Worm (Caenorhabditis elegans) whole organism, early embryonic: ENCODE data around the gene flwr-1.
"Not testable (repeated sequence)": the region's sequence is repeated elsewhere in the genome, so short reads cannot be mapped to it uniquely, and the experiment has no call there.

Experiments
- B0310.2 ChIP-seq: sonication (generic microtip); optimal IDR thresholded peaks from 2 replicates; lab custom pipeline; 2016; ENCODE audit warnings: mild to moderate bottlenecking, missing genetic modification characterization, missing compliant biosample characterization
- F13C5.2 ChIP-seq: sonication (generic microtip); optimal IDR thresholded peaks from 2 replicates; lab custom pipeline; 2017; ENCODE audit warnings: mild to moderate bottlenecking, missing genetic modification characterization, inconsistent platforms, missing compliant biosample characterization
- aly-1 ChIP-seq: sonication (generic microtip); optimal IDR thresholded peaks from 2 replicates; lab custom pipeline; 2016; ENCODE audit warnings: missing genetic modification characterization, missing compliant biosample characterization
- ama-1 ChIP-seq: fragments of 150-350 bp; optimal IDR thresholded peaks from 2 replicates; lab custom pipeline; 2014
- ceh-13 ChIP-seq: fragments of 200-800 bp; sonication (Bioruptor generic); optimal IDR thresholded peaks from 2 replicates; lab custom pipeline; 2018; ENCODE audit warnings: mild to moderate bottlenecking, missing genetic modification characterization, missing compliant biosample characterization
- ceh-36 ChIP-seq: sonication (generic microtip); optimal IDR thresholded peaks from 2 replicates; lab custom pipeline; 2016; ENCODE audit warnings: missing genetic modification characterization, inconsistent platforms, missing compliant biosample characterization
- ets-7 ChIP-seq: sonication (generic microtip); optimal IDR thresholded peaks from 2 replicates; lab custom pipeline; 2016; ENCODE audit warnings: missing genotype, missing genetic modification characterization, missing compliant biosample characterization
- flt-1 ChIP-seq: fragments of 200-800 bp; sonication (Bioruptor generic); IDR thresholded peaks from 2 replicates; pipeline ENCODE4 v1.3.6; 2022; ENCODE audit warnings: missing genetic modification characterization, missing compliant biosample characterization
- hmbx-1 ChIP-seq: sonication (generic microtip); optimal IDR thresholded peaks from 2 replicates; lab custom pipeline; 2016; ENCODE audit warnings: mild to moderate bottlenecking, missing genetic modification characterization, missing compliant biosample characterization
- hmg-4 ChIP-seq: fragments of 200-800 bp; sonication (Bioruptor generic); optimal IDR thresholded peaks from 2 replicates; lab custom pipeline; 2018; ENCODE audit warnings: mild to moderate bottlenecking, missing genetic modification characterization, missing compliant biosample characterization
- hnd-1 ChIP-seq: sonication (generic microtip); optimal IDR thresholded peaks from 2 replicates; lab custom pipeline; 2016; ENCODE audit warnings: missing genetic modification characterization, missing compliant biosample characterization
- pes-1 ChIP-seq: fragments of 200-800 bp; sonication (Bioruptor generic); IDR thresholded peaks from 2 replicates; pipeline ENCODE4 v1.3.6; 2022; ENCODE audit warnings: missing genetic modification reagents, missing genetic modification characterization, missing compliant biosample characterization
- scrt-1 ChIP-seq: fragments of 200-800 bp; sonication (Bioruptor generic); IDR thresholded peaks from 2 replicates; pipeline ENCODE4 v1.3.6; 2022; ENCODE audit warnings: missing genetic modification characterization, missing compliant biosample characterization
- sea-1 ChIP-seq: fragments of 200-800 bp; sonication (Bioruptor generic); conservative IDR thresholded peaks from 2 replicates; pipeline ENCODE4 v1.3.6; 2022; ENCODE audit warnings: missing genetic modification characterization, missing compliant biosample characterization
- tbx-11 ChIP-seq: fragments of 200-800 bp; sonication (Bioruptor generic); IDR thresholded peaks from 2 replicates; pipeline ENCODE4 v1.3.6; 2022; ENCODE audit warnings: missing genetic modification characterization, missing compliant biosample characterization
- tbx-37 ChIP-seq: fragments of 200-800 bp; sonication (Bioruptor generic); conservative IDR thresholded peaks from 2 replicates; pipeline ENCODE4 v1.3.6; 2022; ENCODE audit warnings: missing genetic modification reagents, missing genetic modification characterization, missing compliant biosample characterization
- tra-4 ChIP-seq: sonication (generic microtip); optimal IDR thresholded peaks from 2 replicates; lab custom pipeline; 2017; ENCODE audit warnings: missing genetic modification characterization, missing compliant biosample characterization

Gene flwr-1

ce11 chrX:14976840-14977534 is 6.9 kb upstream of the flwr-1 start:
- TF ChIP-seq scrt-1 (GFP tag; lab: Robert Waterston, UW) (no peak), ets-7 (no peak), flt-1 (GFP tag; lab: Robert Waterston, UW) (no peak), aly-1 (tag; lab: Kevin White, UChicago) (no peak), hmbx-1 (tag; lab: Kevin White, UChicago) (no peak), tbx-37 (GFP tag; lab: Robert Waterston, UW) (no peak), hmg-4 (no peak), ama-1 (lab: Kevin White, UChicago) (no peak), tra-4 (tag; lab: Kevin White, UChicago) (no peak), hnd-1 (tag; lab: Kevin White, UChicago) (no peak), sea-1 (GFP tag; lab: Robert Waterston, UW) (no peak), B0310.2 (tag; lab: Kevin White, UChicago) (no peak), pes-1 (GFP tag; lab: Robert Waterston, UW) (no peak), F13C5.2 (tag; lab: Kevin White, UChicago) (no peak)

DNA sequence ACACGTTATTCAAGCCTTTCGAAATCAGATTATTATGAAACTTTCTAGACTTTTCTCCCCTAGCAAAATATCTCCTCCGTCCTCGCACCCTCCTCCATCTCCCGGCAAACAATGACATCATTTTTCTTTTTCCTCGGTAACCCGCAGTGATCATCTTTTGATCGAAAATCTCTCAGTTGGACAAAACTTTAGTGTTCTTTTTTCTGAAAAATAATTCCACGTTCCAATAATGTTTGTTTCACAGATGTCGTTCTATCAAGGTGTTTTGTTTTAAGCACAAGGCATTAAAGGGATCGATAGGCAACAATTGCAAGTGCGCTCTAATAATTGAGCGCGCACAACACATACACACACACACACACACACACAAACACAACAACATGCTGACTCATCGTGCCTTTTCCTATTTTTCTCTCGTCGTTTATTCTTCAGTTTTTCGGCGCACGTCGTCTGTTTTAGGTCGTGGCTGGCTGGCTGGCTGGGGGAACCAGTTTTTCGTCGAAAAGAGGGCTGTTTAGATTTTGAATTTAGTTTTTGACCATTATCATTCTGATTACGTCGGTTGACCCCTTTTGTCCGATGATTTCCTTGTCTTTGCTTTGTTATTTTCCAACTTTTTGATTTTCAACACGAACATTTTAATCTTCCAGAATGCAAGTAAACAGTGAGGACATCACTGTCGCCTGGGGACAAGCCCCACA is 5.5 kb upstream of the flwr-1 start, which contains the start of gene F20D1.3:
F20D1.3 (plus strand) TSS at position 651 of the 701 bp plus-strand sequence.
- peak; percentile 2 for TF ChIP-seq F13C5.2 (tag; lab: Kevin White, UChicago)
- no peak for TF ChIP-seq hmg-4

- no peak for TF ChIP-seq sea-1 (GFP tag; lab: Robert Waterston, UW)
- TF ChIP-seq scrt-1 (GFP tag; lab: Robert Waterston, UW): no peak
- no peak for TF ChIP-seq ama-1 (lab: Kevin White, UChicago)
- no peak for TF ChIP-seq aly-1 (tag; lab: Kevin White, UChicago)
- TF ChIP-seq F13C5.2 (tag; lab: Kevin White, UChicago): no peak
- no peak for TF ChIP-seq tbx-37 (GFP tag; lab: Robert Waterston, UW)
- no peak for TF ChIP-seq ets-7
- TF ChIP-seq tbx-11: no peak
- no peak for TF ChIP-seq hnd-1 (tag; lab: Kevin White, UChicago)
- TF ChIP-seq hmg-4: no peak
- no peak for TF ChIP-seq ceh-13
- no peak for TF ChIP-seq pes-1 (GFP tag; lab: Robert Waterston, UW)
- no peak for TF ChIP-seq tra-4 (tag; lab: Kevin White, UChicago)
- TF ChIP-seq flt-1 (GFP tag; lab: Robert Waterston, UW): no peak
These were observed 3.0 kb upstream of the flwr-1 start for ce11 chrX:14973085-14973484.

ce11 chrX:14969615-14970014 is 456 bp downstream of the flwr-1 start:
- no peak for TF ChIP-seq scrt-1 (GFP tag; lab: Robert Waterston, UW)
- no peak for TF ChIP-seq tra-4 (tag; lab: Kevin White, UChicago)
- TF ChIP-seq ceh-36: no peak

DNA sequence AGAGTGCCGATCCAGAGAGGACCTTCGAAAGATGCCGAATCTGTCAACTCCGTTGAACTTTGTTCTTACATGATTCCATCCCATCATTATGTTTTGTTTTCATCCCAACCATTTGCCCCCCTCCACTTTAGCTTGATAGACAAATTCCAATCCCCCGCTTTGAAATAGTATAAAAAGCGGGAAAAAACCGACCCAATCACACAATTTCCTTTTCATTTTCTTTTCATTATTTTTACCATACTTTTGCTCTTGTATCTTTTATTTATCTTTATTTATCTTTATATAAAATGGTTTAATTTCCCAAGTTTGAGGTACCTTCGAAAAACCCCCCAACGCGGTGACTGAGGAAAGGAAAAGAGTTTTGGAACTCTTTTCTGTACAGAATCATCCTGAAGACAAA is 3.6 kb downstream of the flwr-1 start, which contains the start of gene F20D1.22:
F20D1.22 (plus strand) TSS at position 301 of the 400 bp plus-strand sequence.
- TF ChIP-seq F13C5.2 (tag; lab: Kevin White, UChicago); hnd-1 (tag; lab: Kevin White, UChicago); ama-1 (lab: Kevin White, UChicago): not testable (repeated sequence)

DNA sequence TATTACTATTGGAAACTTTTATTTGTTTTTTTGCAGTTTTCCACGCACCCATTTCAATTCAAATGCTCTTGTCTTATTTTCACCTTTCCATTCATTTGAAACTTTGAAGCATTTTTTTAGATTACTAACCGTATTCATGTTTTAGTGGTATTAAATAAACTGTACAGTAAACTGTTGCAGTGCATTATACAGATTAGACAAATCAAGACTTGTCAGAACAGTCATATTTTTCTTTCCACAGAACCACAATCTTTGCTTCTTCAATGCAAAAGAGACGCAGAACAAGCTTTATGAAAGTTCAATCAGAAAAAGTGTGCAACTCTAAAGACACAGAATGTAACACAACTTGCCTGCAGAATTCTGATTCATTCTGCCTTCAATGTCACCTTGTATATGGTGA is 4.3 kb downstream of the flwr-1 start, which contains the start of gene F45B8.5:
F45B8.5 (plus strand) TSS at position 301 of the 400 bp plus-strand sequence.
- no peak for TF ChIP-seq tra-4 (tag; lab: Kevin White, UChicago)
- TF ChIP-seq hmg-4: no peak
- no peak for TF ChIP-seq scrt-1 (GFP tag; lab: Robert Waterston, UW)
- TF ChIP-seq ceh-36: no peak
- no peak for TF ChIP-seq pes-1 (GFP tag; lab: Robert Waterston, UW)
- TF ChIP-seq aly-1 (tag; lab: Kevin White, UChicago): no peak
- TF ChIP-seq hnd-1 (tag; lab: Kevin White, UChicago): no peak
- no peak for TF ChIP-seq tbx-37 (GFP tag; lab: Robert Waterston, UW)
- no peak for TF ChIP-seq ets-7

DNA sequence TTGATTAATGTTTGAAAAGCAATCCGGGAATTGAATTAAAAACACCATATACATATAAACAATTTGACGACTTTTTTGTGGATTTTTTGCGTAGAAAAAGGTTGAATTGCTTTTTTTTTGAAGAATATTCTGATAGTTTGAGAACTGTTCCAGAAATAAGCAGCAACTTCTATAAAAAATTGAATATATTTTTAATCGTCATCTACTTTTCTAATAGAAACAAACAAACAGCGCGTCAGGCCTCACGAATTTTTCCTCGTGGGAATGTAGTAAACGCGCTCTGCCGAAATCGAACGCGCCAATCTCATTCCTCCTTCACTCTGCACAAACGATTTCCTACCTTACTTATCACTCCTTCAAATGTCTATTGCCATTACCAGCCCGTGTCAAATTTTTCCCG is 5.8 kb downstream of the flwr-1 start, which contains the start of gene rgs-11:
rgs-11 (plus strand) TSS at position 301 of the 400 bp plus-strand sequence.
- TF ChIP-seq ceh-13 (no peak), hmg-4 (no peak), ets-7 (no peak), scrt-1 (GFP tag; lab: Robert Waterston, UW) (no peak), sea-1 (GFP tag; lab: Robert Waterston, UW) (no peak)

- TF ChIP-seq hnd-1 (tag; lab: Kevin White, UChicago): no peak
- no peak for TF ChIP-seq sea-1 (GFP tag; lab: Robert Waterston, UW)
- TF ChIP-seq tra-4 (tag; lab: Kevin White, UChicago): no peak
- TF ChIP-seq pes-1 (GFP tag; lab: Robert Waterston, UW): no peak
- TF ChIP-seq hmg-4: no peak
- no peak for TF ChIP-seq aly-1 (tag; lab: Kevin White, UChicago)
- no peak for TF ChIP-seq ets-7
- TF ChIP-seq tbx-11: no peak
- no peak for TF ChIP-seq ceh-36
- TF ChIP-seq flt-1 (GFP tag; lab: Robert Waterston, UW): no peak
These were observed 7.6 kb downstream of the flwr-1 start, which contains the start of gene rgs-10 for ce11 chrX:14962456-14962855. TSS of gene rgs-10 (plus strand) at chrX:14962756.
